Worm (Caenorhabditis elegans): Measurements from ENCODE around the gene C03G6.17.
"Not testable (repeated sequence)": the region's sequence is repeated elsewhere in the genome, so short reads cannot be mapped to it uniquely, and the experiment has no call there.

Gene C03G6.17

DNA sequence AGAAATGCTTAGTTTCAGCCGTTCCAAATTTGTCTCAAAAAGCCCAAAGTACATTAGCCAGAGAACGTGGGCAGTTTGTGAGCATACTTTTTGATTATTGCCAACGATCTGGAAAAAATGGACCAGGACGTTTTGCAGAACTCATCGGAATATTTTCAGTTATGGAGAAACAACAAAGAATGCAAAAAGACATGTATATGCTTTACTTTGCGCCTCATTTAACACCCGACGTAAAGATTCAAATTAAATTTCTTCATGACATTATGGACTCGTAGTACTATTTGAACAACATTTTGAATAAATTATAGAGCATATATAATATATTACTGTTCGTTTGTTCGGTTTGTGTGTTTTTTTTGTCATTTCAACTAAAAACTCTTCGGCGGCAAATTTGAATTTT is 37.4 kb downstream of the C03G6.17 start, which contains the start of gene srh-244 (continued):
- no peak for TF ChIP-seq ztf-22 (GFP tag; optimal IDR thresholded peaks at IDR 0.05)

DNA sequence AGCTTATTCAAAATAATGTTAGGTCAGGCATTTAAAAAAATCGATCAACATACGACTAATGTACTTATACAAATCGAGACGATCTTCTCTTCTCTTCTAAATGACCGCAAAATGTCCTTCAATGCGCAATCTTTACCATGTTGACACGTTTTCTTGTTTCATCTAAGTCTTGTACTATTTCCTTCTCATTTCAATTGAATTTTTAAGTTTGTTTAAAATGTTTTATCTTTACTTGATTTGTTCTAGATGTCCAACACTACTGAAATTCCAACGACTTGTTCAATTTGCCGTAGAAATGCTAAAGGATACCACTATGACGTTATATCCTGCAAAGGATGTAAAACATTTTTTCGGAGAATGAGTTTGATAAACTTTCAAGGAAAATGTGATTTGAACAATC is 39.0 kb downstream of the C03G6.17 start, which contains the start of the genes nhr-263 and nhr-148:
nhr-263 (minus strand) TSS at position 101 of the 400 bp plus-strand sequence.
nhr-148 (plus strand) TSS at position 215 of the 400 bp plus-strand sequence.
- TF ChIP-seq die-1 (tag; optimal IDR thresholded peaks at IDR 0.05) (no peak), mxl-1 (tag; optimal IDR thresholded peaks at IDR 0.05) (no peak), nhr-80 (tag; optimal IDR thresholded peaks at IDR 0.05) (no peak), bed-1 (GFP tag; IDR thresholded peaks at IDR 0.05) (no peak), sdz-38 (tag; optimal IDR thresholded peaks at IDR 0.05) (no peak), nfya-2 (GFP tag; IDR thresholded peaks at IDR 0.05) (no peak), chd-7 (tag; optimal IDR thresholded peaks at IDR 0.05) (no peak), hlh-12 (tag; optimal IDR thresholded peaks at IDR 0.05) (no peak)

DNA sequence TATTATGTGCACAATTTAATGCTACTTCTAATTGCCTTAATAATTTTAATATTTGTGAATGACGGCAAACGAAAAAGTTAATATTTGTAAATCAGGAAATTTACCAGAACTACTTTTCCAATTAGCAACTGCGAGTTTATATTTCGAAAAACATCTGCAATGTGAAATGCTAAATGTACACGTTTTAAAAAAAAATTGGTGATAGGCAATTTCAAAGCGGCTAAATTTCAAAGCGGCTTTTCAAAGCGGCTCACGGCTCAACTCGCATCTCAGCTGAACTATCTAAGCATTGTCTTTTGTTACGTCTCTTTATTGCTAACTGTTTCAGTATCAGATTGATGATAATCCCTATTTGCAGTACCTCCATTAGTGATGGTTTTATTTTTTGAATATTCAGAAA is 41.1 kb downstream of the C03G6.17 start, which contains the start of gene srh-187:
srh-187 (minus strand) TSS at position 101 of the 400 bp plus-strand sequence.
- TF ChIP-seq unc-130 (GFP tag; optimal IDR thresholded peaks at IDR 0.05): no peak
- no peak for TF ChIP-seq dpff-1 (tag; optimal IDR thresholded peaks at IDR 0.05)
- TF ChIP-seq snpc-1.3 (tag; optimal IDR thresholded peaks at IDR 0.05; ENCODE audit: insufficient read depth): no peak
- no peak for TF ChIP-seq rec-8 (tag; optimal IDR thresholded peaks at IDR 0.05)
- TF ChIP-seq die-1 (tag; optimal IDR thresholded peaks at IDR 0.05): no peak
- TF ChIP-seq nfyb-1 (GFP tag; IDR thresholded peaks at IDR 0.05): no peak
- no peak for TF ChIP-seq nhr-90 (tag; optimal IDR thresholded peaks at IDR 0.05)
- no peak for TF ChIP-seq egl-18 (GFP tag; IDR thresholded peaks at IDR 0.05)

DNA sequence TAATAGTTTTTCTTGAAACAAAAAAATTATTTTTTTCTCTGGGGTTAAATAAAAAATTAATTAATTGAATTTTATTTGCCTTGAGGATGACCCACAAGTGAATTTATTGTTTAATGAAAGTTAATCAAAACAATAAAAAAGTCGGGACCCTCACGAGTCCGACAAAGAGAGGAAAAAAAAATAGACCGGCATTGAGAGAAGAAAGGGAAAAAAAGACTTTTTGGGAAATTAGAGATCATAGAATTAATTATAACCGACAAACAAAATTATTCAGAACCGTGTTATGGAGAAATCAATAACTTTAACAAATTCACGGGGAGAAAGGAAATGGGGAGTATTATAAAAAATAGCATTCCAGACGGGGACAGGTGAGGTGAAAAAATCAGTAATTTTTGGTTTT is 43.7 kb downstream of the C03G6.17 start, which contains the start of gene F10G2.7:
F10G2.7 (minus strand) TSS at position 101 of the 400 bp plus-strand sequence.
- TF ChIP-seq madf-6 (GFP tag; IDR thresholded peaks at IDR 0.05); Y79H2A.3 (GFP tag; conservative IDR thresholded peaks at IDR 0.05); zfh-2 (GFP tag; conservative IDR thresholded peaks at IDR 0.05): not testable (repeated sequence)

DNA sequence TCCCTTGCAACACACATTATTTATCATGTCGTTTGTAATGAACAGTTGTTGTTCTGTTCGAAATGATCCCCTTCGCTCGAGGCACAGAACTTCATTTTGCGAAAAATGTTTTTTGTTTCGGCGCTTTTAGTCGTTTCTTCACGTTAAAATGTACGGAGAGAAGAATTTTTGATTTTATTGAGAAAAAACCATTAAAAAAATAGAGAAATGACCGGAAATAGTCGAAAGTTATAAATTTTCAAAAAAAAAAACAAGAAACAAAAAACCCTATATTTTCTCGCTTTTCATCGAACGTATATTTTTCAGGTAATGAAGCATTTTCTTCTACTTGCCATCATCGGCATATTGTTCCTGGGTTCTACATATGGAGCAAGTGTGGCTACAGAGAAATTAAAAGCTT is 48.7 kb downstream of the C03G6.17 start, which contains the start of gene F10G2.1:
F10G2.1 (plus strand) TSS at position 301 of the 400 bp plus-strand sequence.
- TF ChIP-seq dox-1 (GFP tag; IDR thresholded peaks at IDR 0.05) (no peak), hmg-20 (GFP tag; IDR thresholded peaks at IDR 0.05) (no peak), tbx-9 (tag; optimal IDR thresholded peaks at IDR 0.05; ENCODE audit: borderline replicate concordance) (no peak)

DNA sequence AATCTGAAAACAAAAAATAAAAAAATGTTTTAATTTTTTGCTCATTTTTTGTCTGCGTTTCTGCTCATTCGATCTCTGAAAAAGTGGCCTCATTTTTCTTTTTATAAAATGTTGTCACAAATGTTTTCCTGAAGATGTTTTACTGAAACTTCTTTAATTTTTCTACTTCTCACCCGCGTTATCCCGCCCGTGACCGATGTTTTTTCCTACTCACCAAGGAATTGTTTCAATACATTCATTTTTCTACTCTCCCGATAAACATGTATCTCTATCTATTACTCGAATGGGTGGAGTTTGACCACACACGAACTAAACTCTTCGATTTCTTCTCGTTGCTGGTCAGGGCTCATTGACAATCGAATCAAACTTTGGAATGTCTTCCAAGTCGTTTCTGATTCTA is 50.0 kb downstream of the C03G6.17 start, which contains the start of gene F10G2.2:
F10G2.2 (plus strand) TSS at position 301 of the 400 bp plus-strand sequence.
- no peak for TF ChIP-seq repo-1 (tag; optimal IDR thresholded peaks at IDR 0.05)
- no peak for TF ChIP-seq tbp1 (GFP tag; optimal IDR thresholded peaks at IDR 0.05)
- no peak for TF ChIP-seq akir-1 (GFP tag; optimal IDR thresholded peaks at IDR 0.05)
- TF ChIP-seq ceh-58 (GFP tag; IDR thresholded peaks at IDR 0.05): no peak
- no peak for TF ChIP-seq efl-1 (GFP tag; optimal IDR thresholded peaks at IDR 0.05)
- TF ChIP-seq lin-40 (tag; optimal IDR thresholded peaks at IDR 0.05): no peak
- TF ChIP-seq him-1 (tag; optimal IDR thresholded peaks at IDR 0.05): no peak
- no peak for TF ChIP-seq B0019.2 (GFP tag; conservative IDR thresholded peaks at IDR 0.05)
- TF ChIP-seq K12H6.12 (tag; optimal IDR thresholded peaks at IDR 0.05): no peak
- TF ChIP-seq C06A6.2 (GFP tag; conservative IDR thresholded peaks at IDR 0.05): no peak
- TF ChIP-seq pbrm-1 (GFP tag; IDR thresholded peaks at IDR 0.05): no peak
- TF ChIP-seq egrh-3 (GFP tag; IDR thresholded peaks at IDR 0.05): no peak
- no peak for TF ChIP-seq rcor-1 (GFP tag; IDR thresholded peaks at IDR 0.05)
- TF ChIP-seq F57A8.1 (GFP tag; optimal IDR thresholded peaks at IDR 0.05): no peak
- TF ChIP-seq attf-6 (GFP tag; IDR thresholded peaks at IDR 0.05): no peak
- no peak for TF ChIP-seq sea-2 (GFP tag; IDR thresholded peaks at IDR 0.05)
- no peak for TF ChIP-seq K11D2.4 (GFP tag; IDR thresholded peaks at IDR 0.05)

All from whole organism, young adult.